Worm (Caenorhabditis elegans): ENCODE data around the gene ttr-28.

Gene ttr-28

ce11 chrV:12869948-12870347, 35.0 kb downstream of the ttr-28 start, which contains the start of gene T07F10.3 (continued):
- TF ChIP-seq ztf-6 (GFP tag; IDR thresholded peaks at IDR 0.05) (0 out of 2 replicates have a peak, but pooled peaks have one; percentile 40), sea-2 (GFP tag; IDR thresholded peaks at IDR 0.05) (peak; percentile 76; the same call in 1 of the 2 replicates), C06A6.2 (GFP tag; conservative IDR thresholded peaks at IDR 0.05) (0 out of 2 replicates have a peak, but pooled peaks have one; percentile 19), B0261.1 (tag; optimal IDR thresholded peaks at IDR 0.05) (peak; percentile 23), ceh-100 (GFP tag; IDR thresholded peaks at IDR 0.05) (peak; percentile 37; the same call in 1 of the 2 replicates), lin-40 (tag; optimal IDR thresholded peaks at IDR 0.05) (peak; percentile 84), lsy-27 (tag; optimal IDR thresholded peaks at IDR 0.05; ENCODE audit: borderline replicate concordance, insufficient read depth) (no peak), ceh-27 (GFP tag; optimal IDR thresholded peaks at IDR 0.05) (peak; percentile 95), F39B2.1 (GFP tag; IDR thresholded peaks at IDR 0.05) (no peak), athp-1 (tag; optimal IDR thresholded peaks at IDR 0.05) (peak; percentile 80), nhr-120 (GFP tag; IDR thresholded peaks at IDR 0.05) (no peak), tbx-9 (tag; optimal IDR thresholded peaks at IDR 0.05; ENCODE audit: borderline replicate concordance) (no peak), rpc-1 (optimal IDR thresholded peaks at IDR 0.05) (no peak), rpc-1 (tag; optimal IDR thresholded peaks at IDR 0.05) (no peak), lin-54 (GFP tag; optimal IDR thresholded peaks at IDR 0.05) (peak; percentile 95), K11D2.4 (GFP tag; IDR thresholded peaks at IDR 0.05) (peak; percentile 78), zfh-2 (GFP tag; conservative IDR thresholded peaks at IDR 0.05) (no peak), F33H1.4 (GFP tag; IDR thresholded peaks at IDR 0.05) (peak; percentile 63), dox-1 (GFP tag; IDR thresholded peaks at IDR 0.05) (peak; percentile 90), rcor-1 (GFP tag; IDR thresholded peaks at IDR 0.05) (peak; percentile 79), sdz-38 (tag; optimal IDR thresholded peaks at IDR 0.05) (no peak), snpc-3.4 (tag; optimal IDR thresholded peaks at IDR 0.05) (peak; percentile 56), F57A8.1 (GFP tag; optimal IDR thresholded peaks at IDR 0.05) (no peak), somi-1 (GFP tag; optimal IDR thresholded peaks at IDR 0.05) (no peak), Y53F4B.3 (GFP tag; IDR thresholded peaks at IDR 0.05) (no peak), ceh-91 (GFP tag; IDR thresholded peaks at IDR 0.05) (peak; percentile 48; the same call in 1 of the 2 replicates), ceh-40 (GFP tag; IDR thresholded peaks at IDR 0.05) (peak; percentile 58; the same call in 1 of the 2 replicates), lir-1 (GFP tag; conservative IDR thresholded peaks at IDR 0.05) (peak; percentile 80), him-1 (tag; optimal IDR thresholded peaks at IDR 0.05) (peak; percentile 67), unc-130 (GFP tag; optimal IDR thresholded peaks at IDR 0.05) (peak; percentile 95), sptf-2 (GFP tag; optimal IDR thresholded peaks at IDR 0.05) (no peak), hlh-12 (tag; optimal IDR thresholded peaks at IDR 0.05) (peak; percentile 9), mes-4 (tag; optimal IDR thresholded peaks at IDR 0.05) (no peak), T07F8.4 (tag; optimal IDR thresholded peaks at IDR 0.05) (peak; percentile 56), let-526 (GFP tag; IDR thresholded peaks at IDR 0.05) (peak; percentile 84), chd-7 (tag; optimal IDR thresholded peaks at IDR 0.05) (peak; percentile 82), madf-3 (GFP tag; IDR thresholded peaks at IDR 0.05) (peak; percentile 90), lsl-1 (GFP tag; optimal IDR thresholded peaks at IDR 0.05) (peak; percentile 55), nhr-80 (tag; optimal IDR thresholded peaks at IDR 0.05) (no peak), xnd-1 (tag; optimal IDR thresholded peaks at IDR 0.05) (peak; percentile 30), unc-62 (GFP tag; optimal IDR thresholded peaks at IDR 0.05) (no peak), ets-4 (GFP tag; optimal IDR thresholded peaks at IDR 0.05) (no peak), pbrm-1 (GFP tag; IDR thresholded peaks at IDR 0.05) (peak; percentile 76), lag-1 (GFP tag; IDR thresholded peaks at IDR 0.05) (0 out of 2 replicates have a peak, but pooled peaks have one; percentile 81), snpc-4 (GFP tag; optimal IDR thresholded peaks at IDR 0.05) (no peak), snpc-4 (tag; optimal IDR thresholded peaks at IDR 0.05) (peak; percentile 3 to 62 (median 58)), snpc-1.3 (tag; optimal IDR thresholded peaks at IDR 0.05; ENCODE audit: insufficient read depth) (peak; percentile 15), egl-44 (GFP tag; IDR thresholded peaks at IDR 0.05) (no peak), nfya-1 (tag; optimal IDR thresholded peaks at IDR 0.05; ENCODE audit: borderline replicate concordance, insufficient read depth) (no peak)

All from whole organism, young adult.